Fruit fly (Drosophila melanogaster) whole organism, embryonic: Measurements from ENCODE around the gene CG14207.

Experiments
- B-H1 ChIP-seq: fragments of 200-800 bp; sonication (Bioruptor generic); IDR thresholded peaks from 3 replicates; pipeline ENCODE4 v1.3.6; 2022; ENCODE audit warnings: missing biosample characterization, missing genetic modification characterization
- Bdp1 ChIP-seq: fragments of 200-800 bp; sonication (Bioruptor generic); optimal IDR thresholded peaks from 3 replicates; lab custom pipeline; 2016; ENCODE audit warnings: missing biosample characterization, missing genetic modification characterization
- Blimp-1 ChIP-seq: fragments of 200-800 bp; sonication (Bioruptor generic); optimal IDR thresholded peaks from 3 replicates; lab custom pipeline; 2018; ENCODE audit warnings: missing biosample characterization, missing genetic modification characterization, mild to moderate bottlenecking, moderate library complexity, missing genetic modification reagents
- BtbVII ChIP-seq: fragments of 200-800 bp; sonication (Bioruptor generic); optimal IDR thresholded peaks from 3 replicates; lab custom pipeline; 2017; ENCODE audit warnings: missing biosample characterization, mild to moderate bottlenecking, missing genetic modification characterization
- CG10431 ChIP-seq: fragments of 200-800 bp; sonication (Bioruptor generic); optimal IDR thresholded peaks from 3 replicates; lab custom pipeline; 2018; ENCODE audit warnings: missing biosample characterization, mild to moderate bottlenecking, missing genetic modification characterization
- CG14667 ChIP-seq: fragments of 200-800 bp; sonication (Bioruptor generic); IDR thresholded peaks from 2 replicates; pipeline ENCODE4 v1.3.6; 2022; ENCODE audit warnings: missing biosample characterization, missing genetic modification characterization
- CG16813 ChIP-seq: fragments of 200-800 bp; sonication (Bioruptor generic); IDR thresholded peaks from 3 replicates; pipeline ENCODE4 v1.3.6; 2022; ENCODE audit warnings: missing biosample characterization, missing genetic modification characterization; ENCODE audit not compliant: partially characterized antibody
- CG16815 ChIP-seq: fragments of 200-800 bp; sonication (Bioruptor generic); optimal IDR thresholded peaks from 3 replicates; lab custom pipeline; 2017; ENCODE audit warnings: missing biosample characterization, mild to moderate bottlenecking, missing genetic modification characterization
- CG17361 ChIP-seq: fragments of 200-800 bp; sonication (Bioruptor generic); IDR thresholded peaks from 3 replicates; pipeline ENCODE4 v1.3.6; 2022; ENCODE audit warnings: missing biosample characterization, missing genetic modification characterization
- CG18476 ChIP-seq: fragments of 200-800 bp; sonication (Bioruptor generic); optimal IDR thresholded peaks from 2 replicates; lab custom pipeline; 2016; ENCODE audit warnings: missing biosample characterization, mild to moderate bottlenecking, missing genetic modification characterization
- CG18764 ChIP-seq: fragments of 200-800 bp; sonication (Bioruptor generic); optimal IDR thresholded peaks from 3 replicates; lab custom pipeline; 2016; ENCODE audit warnings: missing biosample characterization, missing genetic modification characterization
- CG2875 ChIP-seq: fragments of 200-800 bp; sonication (Bioruptor generic); optimal IDR thresholded peaks from 2 replicates; lab custom pipeline; 2017; ENCODE audit warnings: missing biosample characterization, mild to moderate bottlenecking, missing genetic modification characterization, missing genetic modification reagents
- CG32772 ChIP-seq: fragments of 200-800 bp; sonication (Bioruptor generic); IDR thresholded peaks from 2 replicates; pipeline ENCODE4 v1.3.6; 2022; ENCODE audit warnings: missing biosample characterization, missing genetic modification characterization
- CG33213 ChIP-seq: fragments of 200-800 bp; sonication (Bioruptor generic); optimal IDR thresholded peaks from 3 replicates; lab custom pipeline; 2016; ENCODE audit warnings: missing biosample characterization, missing genetic modification characterization
- CG6683 ChIP-seq: fragments of 200-800 bp; sonication (Bioruptor generic); optimal IDR thresholded peaks from 2 replicates; lab custom pipeline; 2017; ENCODE audit warnings: missing biosample characterization, mild to moderate bottlenecking, missing genetic modification characterization, missing genetic modification reagents
- CG6689 ChIP-seq: fragments of 200-800 bp; sonication (Bioruptor generic); IDR thresholded peaks from 2 replicates; pipeline ENCODE4 v1.3.6; 2022; ENCODE audit warnings: missing biosample characterization, missing genetic modification characterization
- CG7839 ChIP-seq: fragments of 200-800 bp; sonication (Bioruptor generic); optimal IDR thresholded peaks from 3 replicates; lab custom pipeline; 2018; ENCODE audit warnings: missing biosample characterization, mild to moderate bottlenecking, missing genetic modification characterization, moderate library complexity
- CG9876 ChIP-seq: fragments of 200-800 bp; sonication (Bioruptor generic); optimal IDR thresholded peaks from 2 replicates; lab custom pipeline; 2016; ENCODE audit warnings: missing biosample characterization, missing genetic modification characterization
- Dbx ChIP-seq: fragments of 200-800 bp; sonication (Bioruptor generic); IDR thresholded peaks from 3 replicates; pipeline ENCODE4 v1.3.6; 2022; ENCODE audit warnings: missing biosample characterization, missing genetic modification characterization
- Dip2 ChIP-seq: fragments of 200-800 bp; sonication (Bioruptor generic); IDR thresholded peaks from 2 replicates; pipeline ENCODE4 v1.3.6; 2022; ENCODE audit warnings: missing biosample characterization, missing genetic modification characterization
- Dip3 ChIP-seq: fragments of 200-800 bp; sonication (Bioruptor generic); optimal IDR thresholded peaks from 3 replicates; lab custom pipeline; 2016; ENCODE audit warnings: missing biosample characterization, missing genetic modification characterization
- H15 ChIP-seq: fragments of 200-800 bp; sonication (Bioruptor generic); IDR thresholded peaks from 3 replicates; pipeline ENCODE4 v1.3.6; 2022; ENCODE audit warnings: missing biosample characterization, missing genetic modification characterization
- Hr3 ChIP-seq: fragments of 200-800 bp; sonication (Bioruptor generic); optimal IDR thresholded peaks from 3 replicates; lab custom pipeline; 2016; ENCODE audit warnings: missing biosample characterization, missing genetic modification characterization
- Hr39 ChIP-seq: fragments of >200 bp; optimal IDR thresholded peaks from 2 replicates; lab custom pipeline; 2017
- Hr51 ChIP-seq, 2 experiments: fragments of 200-800 bp; sonication (Bioruptor generic); optimal IDR thresholded peaks; 2 replicates in 1 of 2; 3 replicates in 1 of 2; lab custom pipeline; 2016 to 2018; ENCODE audit warnings: missing biosample characterization in 2 of 2, missing genetic modification characterization in 2 of 2, mild to moderate bottlenecking in 1 of 2, moderate library complexity in 1 of 2
- NfI ChIP-seq: fragments of 200-800 bp; sonication (Bioruptor generic); optimal IDR thresholded peaks from 3 replicates; lab custom pipeline; 2018; ENCODE audit warnings: missing biosample characterization, mild to moderate bottlenecking, missing genetic modification characterization, moderate library complexity
- Rx ChIP-seq: fragments of 200-800 bp; sonication (Bioruptor generic); IDR thresholded peaks from 2 replicates; pipeline ENCODE4 v1.3.6; 2022; ENCODE audit warnings: missing biosample characterization, missing genetic modification characterization
- TFAM ChIP-seq: fragments of 200-800 bp; sonication (Bioruptor generic); optimal IDR thresholded peaks from 2 replicates; lab custom pipeline; 2017; ENCODE audit warnings: missing biosample characterization, missing genetic modification characterization, inconsistent platforms
- Vsx1 ChIP-seq: fragments of 200-800 bp; sonication (Bioruptor generic); optimal IDR thresholded peaks from 2 replicates; lab custom pipeline; 2017; ENCODE audit warnings: missing biosample characterization, mild to moderate bottlenecking, missing genetic modification characterization, missing genetic modification reagents
- abd-A ChIP-seq: fragments of 200-800 bp; sonication (Bioruptor generic); optimal IDR thresholded peaks from 3 replicates; lab custom pipeline; 2019; ENCODE audit warnings: missing biosample characterization, mild to moderate bottlenecking, missing genetic modification characterization, moderate library complexity
- ash1 ChIP-seq: fragments of 200-800 bp; sonication (Bioruptor generic); optimal IDR thresholded peaks from 2 replicates; lab custom pipeline; 2018; ENCODE audit warnings: missing biosample characterization, mild to moderate bottlenecking, missing genetic modification characterization
- az2 ChIP-seq: fragments of 200-800 bp; sonication (Bioruptor generic); optimal IDR thresholded peaks from 3 replicates; lab custom pipeline; 2016; ENCODE audit warnings: missing biosample characterization, missing genetic modification characterization
- chinmo ChIP-seq: fragments of 200-800 bp; sonication (Bioruptor generic); IDR thresholded peaks from 4 replicates; pipeline ENCODE4 v1.3.6; 2022; ENCODE audit warnings: missing biosample characterization, missing genetic modification characterization; ENCODE audit not compliant: partially characterized antibody
- dati ChIP-seq: fragments of 200-800 bp; sonication (Bioruptor generic); IDR thresholded peaks from 2 replicates; pipeline ENCODE4 v1.3.6; 2022; ENCODE audit warnings: missing biosample characterization, missing genetic modification characterization
- dmrt11E ChIP-seq: fragments of 200-800 bp; sonication (Bioruptor generic); optimal IDR thresholded peaks from 3 replicates; lab custom pipeline; 2018; ENCODE audit warnings: missing biosample characterization, mild to moderate bottlenecking, missing genetic modification characterization, moderate library complexity
- hb ChIP-seq: fragments of 200-800 bp; sonication (Bioruptor generic); IDR thresholded peaks from 3 replicates; pipeline ENCODE4 v1.3.6; 2022; ENCODE audit warnings: missing biosample characterization, missing genetic modification characterization; ENCODE audit not compliant: partially characterized antibody
- inv ChIP-seq: fragments of 200-800 bp; sonication (Bioruptor generic); IDR thresholded peaks from 2 replicates; pipeline ENCODE4 v1.3.6; 2022; ENCODE audit warnings: missing biosample characterization, missing genetic modification characterization; ENCODE audit not compliant: partially characterized antibody
- jigr1 ChIP-seq: fragments of 200-800 bp; sonication (Bioruptor generic); IDR thresholded peaks from 3 replicates; pipeline ENCODE4 v1.3.6; 2022; ENCODE audit warnings: missing biosample characterization, missing genetic modification characterization
- kay ChIP-seq: fragments of 200-800 bp; sonication (Bioruptor generic); optimal IDR thresholded peaks from 2 replicates; lab custom pipeline; 2016; ENCODE audit warnings: missing biosample characterization, missing genetic modification characterization
- lov ChIP-seq, 2 experiments: fragments of 200-800 bp in 1 of 2; fragments of >200 bp in 1 of 2; sonication (Bioruptor generic) in 1 of 2; IDR thresholded peaks in 1 of 2; optimal IDR thresholded peaks in 1 of 2; 2 replicates in 1 of 2; 3 replicates in 1 of 2; pipeline versions ENCODE4 v1.3.6 to Lab custom; 2017 to 2022; ENCODE audit warnings: missing biosample characterization in 1 of 2, missing genetic modification characterization in 1 of 2
- org-1 ChIP-seq: fragments of 200-800 bp; sonication (Bioruptor generic); optimal IDR thresholded peaks from 2 replicates; lab custom pipeline; 2017; ENCODE audit warnings: missing biosample characterization, missing genetic modification characterization
- pita ChIP-seq: fragments of 200-800 bp; sonication (Bioruptor generic); optimal IDR thresholded peaks from 2 replicates; lab custom pipeline; 2017; ENCODE audit warnings: missing biosample characterization, mild to moderate bottlenecking, missing genetic modification characterization
- pzg ChIP-seq: fragments of 200-800 bp; sonication (Bioruptor generic); optimal IDR thresholded peaks from 3 replicates; lab custom pipeline; 2018; ENCODE audit warnings: missing biosample characterization, mild to moderate bottlenecking, missing genetic modification characterization, moderate library complexity
- ro ChIP-seq: fragments of 200-800 bp; sonication (Bioruptor generic); IDR thresholded peaks from 2 replicates; pipeline ENCODE4 v1.3.6; 2022; ENCODE audit warnings: missing biosample characterization, missing genetic modification characterization
- slbo ChIP-seq: fragments of 200-800 bp; sonication (Bioruptor generic); IDR thresholded peaks from 2 replicates; pipeline ENCODE4 v1.3.6; 2022; ENCODE audit warnings: missing biosample characterization, missing genetic modification characterization
- stc ChIP-seq: fragments of 200-800 bp; sonication (Bioruptor generic); IDR thresholded peaks from 2 replicates; pipeline ENCODE4 v1.3.6; 2022; ENCODE audit warnings: missing biosample characterization, missing genetic modification characterization
- usp ChIP-seq: fragments of >200 bp; optimal IDR thresholded peaks from 2 replicates; lab custom pipeline; 2017; ENCODE audit warnings: missing biosample characterization, missing genetic modification characterization
- vvl ChIP-seq: fragments of 200-800 bp; sonication (Bioruptor generic); IDR thresholded peaks from 2 replicates; pipeline ENCODE4 v1.3.6; 2022; ENCODE audit warnings: missing biosample characterization, missing genetic modification characterization
- yki ChIP-seq: fragments of >200 bp; optimal IDR thresholded peaks from 3 replicates; lab custom pipeline; 2018

Gene CG14207

DNA sequence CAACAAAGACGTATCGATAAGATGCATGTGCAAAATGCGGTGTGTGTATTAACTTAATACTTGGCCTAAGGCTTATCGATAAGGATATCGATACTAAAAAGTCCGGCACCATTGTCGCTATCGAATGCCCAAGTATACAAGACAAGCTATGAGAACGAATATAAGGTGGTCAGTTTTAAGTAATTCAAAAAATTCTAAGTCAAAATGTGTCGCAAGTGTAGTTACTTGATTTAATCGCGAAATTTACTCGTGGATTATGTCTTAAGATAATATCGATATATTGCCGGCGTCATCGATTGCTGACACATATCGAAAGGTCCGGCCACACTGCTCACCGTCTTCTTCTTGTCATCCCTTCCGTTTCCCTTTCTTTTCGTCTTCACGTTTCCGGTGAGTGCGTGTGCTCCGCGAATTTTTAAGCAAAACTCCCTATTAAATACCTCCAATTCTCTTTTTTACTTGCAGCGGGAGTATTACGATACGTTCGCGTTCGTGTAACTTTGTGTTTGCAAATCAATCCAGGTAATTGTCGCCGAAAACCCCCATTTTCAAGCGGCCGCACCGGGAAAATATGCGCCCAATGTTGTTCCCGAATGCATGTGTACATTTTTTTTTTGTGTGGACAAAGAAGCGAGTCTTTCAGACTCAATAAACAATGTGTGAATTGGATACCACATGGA is 7.2 kb upstream of the CG14207 start, which contains the start of gene RpS10b (continued):
- peak; percentile 91 for TF ChIP-seq org-1 (GFP tag; lab: Kevin White, UChicago)
- no peak for TF ChIP-seq yki (lab: Kevin White, UChicago)
- peak; percentile 85 for TF ChIP-seq dmrt11E (tag; lab: Kevin White, UChicago)
- TF ChIP-seq B-H1 (GFP tag; lab: Robert Waterston, UW), result peak; percentile 42; the same call in 1 of the 3 replicates
- peak; percentile 75 for TF ChIP-seq slbo (GFP tag; lab: Robert Waterston, UW)
- TF ChIP-seq Hr51 (GFP tag; optimal IDR thresholded peaks at IDR 0.05; lab: Kevin White, UChicago), result peak; percentile 78
- peak; percentile 91 for TF ChIP-seq CG2875 (GFP tag; lab: Kevin White, UChicago)
- TF ChIP-seq kay, result peak; percentile 38
- TF ChIP-seq pita (GFP tag; lab: Kevin White, UChicago), result peak; percentile 29
- peak; percentile 63 for TF ChIP-seq Hr3 (GFP tag; lab: Kevin White, UChicago)
- TF ChIP-seq lov (optimal IDR thresholded peaks at IDR 0.05; lab: Kevin White, UChicago), result no peak
- peak; percentile 89 for TF ChIP-seq lov (GFP tag; IDR thresholded peaks at IDR 0.05; lab: Robert Waterston, UW)
- no peak for TF ChIP-seq Hr39 (lab: Kevin White, UChicago)
- TF ChIP-seq pzg, result peak; percentile 82
- TF ChIP-seq ash1 (GFP tag; lab: Kevin White, UChicago), result peak; percentile 81
- peak; percentile 93 for TF ChIP-seq Vsx1 (GFP tag; lab: Kevin White, UChicago)
- no peak for TF ChIP-seq Dip2 (GFP tag; lab: Robert Waterston, UW)
- TF ChIP-seq CG9876, result peak; percentile 89
- peak; percentile 95 for TF ChIP-seq inv (GFP tag; lab: Robert Waterston, UW)
- peak; percentile 81 for TF ChIP-seq Dbx (GFP tag; lab: Robert Waterston, UW)
- TF ChIP-seq CG6683 (GFP tag; lab: Kevin White, UChicago), result peak; percentile 84
- TF ChIP-seq az2 (GFP tag; lab: Kevin White, UChicago), result peak; percentile 67
- TF ChIP-seq hb, result peak; percentile 93
- TF ChIP-seq BtbVII (GFP tag; lab: Kevin White, UChicago), result peak; percentile 94
- TF ChIP-seq H15 (GFP tag; lab: Robert Waterston, UW), result peak; percentile 75
- TF ChIP-seq dati (GFP tag; lab: Robert Waterston, UW), result peak; percentile 54
- peak; percentile 72; the same call in 1 of the 2 replicates for TF ChIP-seq stc (GFP tag; lab: Robert Waterston, UW)
- TF ChIP-seq Bdp1 (GFP tag; lab: Kevin White, UChicago), result peak; percentile 80
- TF ChIP-seq chinmo, result peak; percentile 92; the same call in 3 of the 4 replicates
- TF ChIP-seq vvl (GFP tag; lab: Robert Waterston, UW), result peak; percentile 76
- TF ChIP-seq CG7839, result peak; percentile 83
- TF ChIP-seq Rx (GFP tag; lab: Robert Waterston, UW), result peak; percentile 81
- peak; percentile 57 for TF ChIP-seq Blimp-1 (GFP tag; lab: Kevin White, UChicago)
- peak; percentile 95 for TF ChIP-seq NfI (GFP tag; lab: Kevin White, UChicago)
- TF ChIP-seq CG17361, result peak; percentile 93
- TF ChIP-seq CG16813 (GFP tag; lab: Robert Waterston, UW), result peak; percentile 98
- TF ChIP-seq CG14667, result peak; percentile 18; the same call in 1 of the 2 replicates
- TF ChIP-seq abd-A (tag; lab: Kevin White, UChicago), result no peak
- TF ChIP-seq CG33213 (GFP tag; lab: Kevin White, UChicago), result peak; percentile 87
- no peak for TF ChIP-seq ro (GFP tag; lab: Robert Waterston, UW)
- TF ChIP-seq jigr1 (GFP tag; lab: Robert Waterston, UW), result no peak
- peak; percentile 70 for TF ChIP-seq CG18476 (GFP tag; lab: Kevin White, UChicago)
- TF ChIP-seq TFAM (GFP tag; lab: Kevin White, UChicago), result peak; percentile 68
- TF ChIP-seq usp, result no peak
- peak; percentile 64 for TF ChIP-seq CG16815 (GFP tag; lab: Kevin White, UChicago)
- peak; percentile 69; the same call in 1 of the 2 replicates for TF ChIP-seq CG32772 (GFP tag; lab: Robert Waterston, UW)
- peak; percentile 76 for TF ChIP-seq Dip3
- TF ChIP-seq CG6689, result peak; percentile 70
- TF ChIP-seq CG10431 (GFP tag; lab: Kevin White, UChicago), result peak; percentile 96
- TF ChIP-seq CG18764, result peak; percentile 83
